Fruit fly (Drosophila melanogaster): Measurements from ENCODE around the gene hyx.

dm6 chr3R:9038652-9039051 is at the start of gene hyx:
- TF ChIP-seq Abd-B (GFP tag; optimal IDR thresholded peaks at IDR 0.05) (no peak), Tbp (GFP tag; optimal IDR thresholded peaks at IDR 0.05) (no peak), CG16813 (GFP tag; IDR thresholded peaks at IDR 0.05; ENCODE audit: partially characterized antibody) (peak; percentile 72; the same call in 2 of the 3 replicates), CG3726 (GFP tag; IDR thresholded peaks at IDR 0.05) (no peak), jumu (GFP tag; optimal IDR thresholded peaks at IDR 0.05) (peak; percentile 19), br (optimal IDR thresholded peaks at IDR 0.05) (no peak), Ptx1 (GFP tag; IDR thresholded peaks at IDR 0.05) (peak; percentile 48), CG6765 (GFP tag; optimal IDR thresholded peaks at IDR 0.05) (no peak), ssp (GFP tag; IDR thresholded peaks at IDR 0.05) (no peak), HLH4C (GFP tag; IDR thresholded peaks at IDR 0.05; ENCODE audit: partially characterized antibody) (peak; percentile 65; the same call in 2 of the 3 replicates), CG3838 (GFP tag; optimal IDR thresholded peaks at IDR 0.05) (no peak), row (GFP tag; IDR thresholded peaks at IDR 0.05) (peak; percentile 90)
